Worm (Caenorhabditis elegans) whole organism, L2 larva: Measurements from ENCODE around the gene C04C3.14.
"Not testable (repeated sequence)": the region's sequence is repeated elsewhere in the genome, so short reads cannot be mapped to it uniquely, and the experiment has no call there.

Source experiments
- F13H6.1 ChIP-seq: sonication (generic microtip); optimal IDR thresholded peaks from 2 replicates; lab custom pipeline; 2016; ENCODE audit warnings: missing genetic modification characterization, missing compliant biosample characterization
- Y55F3AM.14 ChIP-seq: fragments of 200-800 bp; sonication (Bioruptor generic); optimal IDR thresholded peaks from 2 replicates; lab custom pipeline; 2018; ENCODE audit warnings: mild to moderate bottlenecking, missing genetic modification characterization, missing compliant biosample characterization
- ZK546.5 ChIP-seq: sonication (generic microtip); optimal IDR thresholded peaks from 2 replicates; lab custom pipeline; 2017; ENCODE audit warnings: missing biosample characterization, missing genetic modification characterization
- dmd-4 ChIP-seq: sonication (generic microtip); optimal IDR thresholded peaks from 2 replicates; lab custom pipeline; 2017; ENCODE audit warnings: missing biosample characterization, missing genetic modification characterization
- gmeb-1 ChIP-seq: fragments of 150-350 bp; optimal IDR thresholded peaks from 2 replicates; lab custom pipeline; 2014; ENCODE audit warnings: missing biosample characterization, missing genetic modification characterization
- lin-11 ChIP-seq: fragments of 150-350 bp; sonication (generic microtip); optimal IDR thresholded peaks from 2 replicates; lab custom pipeline; 2014; ENCODE audit warnings: missing biosample characterization, missing genetic modification characterization, inconsistent platforms, mixed read lengths
- lsy-2 ChIP-seq, 2 experiments: fragments of 150-350 bp in 1 of 2; sonication (generic microtip) in 1 of 2; optimal IDR thresholded peaks; 2 replicates each; lab custom pipeline; 2014 to 2017; ENCODE audit warnings: missing biosample characterization in 2 of 2, missing genetic modification characterization in 2 of 2
- nhr-11 ChIP-seq: fragments of 150-350 bp; optimal IDR thresholded peaks from 2 replicates; lab custom pipeline; 2014; ENCODE audit warnings: missing biosample characterization, missing genetic modification characterization
- nhr-12 ChIP-seq: fragments of 150-350 bp; optimal IDR thresholded peaks from 2 replicates; lab custom pipeline; 2014; ENCODE audit warnings: missing biosample characterization, missing genetic modification characterization
- nhr-23 ChIP-seq: fragments of 150-350 bp; optimal IDR thresholded peaks from 2 replicates; lab custom pipeline; 2014; ENCODE audit warnings: missing biosample characterization, missing genetic modification reagents, missing genetic modification characterization
- nhr-77 ChIP-seq: fragments of 150-350 bp; optimal IDR thresholded peaks from 2 replicates; lab custom pipeline; 2014; ENCODE audit warnings: missing biosample characterization, missing genetic modification characterization
- snpc-4 ChIP-seq: fragments of 150-350 bp; optimal IDR thresholded peaks from 2 replicates; lab custom pipeline; 2014; ENCODE audit warnings: missing biosample characterization, missing genetic modification characterization
- ztf-11 ChIP-seq: sonication (generic microtip); optimal IDR thresholded peaks from 2 replicates; lab custom pipeline; 2017; ENCODE audit warnings: missing biosample characterization, missing genetic modification characterization

DNA sequence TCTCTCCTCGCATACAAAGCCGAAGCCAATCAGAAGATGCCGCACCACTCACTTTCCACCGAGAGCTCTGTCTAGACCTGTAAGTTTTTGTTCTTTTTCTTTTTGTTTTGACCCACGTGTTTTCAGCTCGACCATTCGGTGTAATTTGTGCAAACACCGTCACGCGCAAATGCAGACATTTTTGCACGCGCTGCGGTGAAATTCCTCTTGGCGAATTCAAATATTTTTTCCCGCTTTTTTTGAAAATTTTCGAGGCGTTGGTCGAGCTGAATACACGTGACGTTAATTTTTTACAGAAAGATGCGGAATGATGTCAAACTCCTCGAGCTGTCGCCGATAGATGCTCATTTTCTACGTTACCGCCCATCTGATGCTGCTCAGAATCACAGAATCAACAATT lies 1.6 kb upstream of the C04C3.14 start, which contains the start of gene C04C3.4:
- TF ChIP-seq F13H6.1 (tag; lab: Kevin White, UChicago); nhr-12; nhr-11 (tag; lab: Kevin White, UChicago); gmeb-1 (tag; lab: Kevin White, UChicago); snpc-4; nhr-77 (tag; lab: Kevin White, UChicago); ztf-11 (tag; lab: Kevin White, UChicago); dmd-4 (tag; lab: Kevin White, UChicago); ZK546.5 (tag; lab: Kevin White, UChicago); lin-11; lsy-2 (tag; optimal IDR thresholded peaks at IDR 0.05; lab: Kevin White, UChicago); Y55F3AM.14 (GFP tag; lab: Kevin White, UChicago); nhr-23 (tag; lab: Kevin White, UChicago): not testable (repeated sequence)
